Fruit fly (Drosophila melanogaster) whole organism, prepupa: ENCODE measurements around the gene spn-F.

Source experiments
- Blimp-1 ChIP-seq: fragments of 200-800 bp; sonication (Bioruptor generic); optimal IDR thresholded peaks from 3 replicates; lab custom pipeline; 2017; ENCODE audit warnings: missing biosample characterization, missing genetic modification characterization, mild to moderate bottlenecking, moderate library complexity, missing genetic modification reagents
- CG10631 ChIP-seq: fragments of 200-800 bp; sonication (Bioruptor generic); optimal IDR thresholded peaks from 2 replicates; lab custom pipeline; 2016; ENCODE audit warnings: missing biosample characterization, missing genetic modification characterization
- CG10669 ChIP-seq: fragments of 200-800 bp; sonication (Bioruptor generic); optimal IDR thresholded peaks from 3 replicates; lab custom pipeline; 2018; ENCODE audit warnings: missing biosample characterization, mild to moderate bottlenecking, missing genetic modification characterization, moderate library complexity
- CG11294 ChIP-seq: fragments of 200-800 bp; sonication (Bioruptor generic); IDR thresholded peaks from 2 replicates; pipeline ENCODE4 v1.3.6; 2022; ENCODE audit warnings: missing biosample characterization, missing genetic modification characterization
- CG11762 ChIP-seq: fragments of 200-800 bp; sonication (Bioruptor generic); optimal IDR thresholded peaks from 3 replicates; lab custom pipeline; 2016; ENCODE audit warnings: missing biosample characterization, missing genetic modification characterization; ENCODE audit not compliant: insufficient read depth
- CG11902 ChIP-seq: fragments of 200-800 bp; sonication (Bioruptor generic); optimal IDR thresholded peaks from 3 replicates; lab custom pipeline; 2016; ENCODE audit warnings: missing biosample characterization, missing genetic modification characterization
- CG15336 ChIP-seq: fragments of 200-800 bp; sonication (Bioruptor generic); IDR thresholded peaks from 2 replicates; pipeline ENCODE4 v1.3.6; 2022; ENCODE audit warnings: missing biosample characterization, missing genetic modification characterization
- CG1621 ChIP-seq: fragments of 200-800 bp; sonication (Bioruptor generic); optimal IDR thresholded peaks from 3 replicates; lab custom pipeline; 2018; ENCODE audit warnings: missing biosample characterization, mild to moderate bottlenecking, missing genetic modification characterization
- CG3032 ChIP-seq: fragments of 200-800 bp; optimal IDR thresholded peaks from 2 replicates; lab custom pipeline; 2019; ENCODE audit warnings: missing biosample characterization, mild to moderate bottlenecking, missing genetic modification characterization, moderate library complexity
- CG32006 ChIP-seq: fragments of 200-800 bp; sonication (Bioruptor generic); optimal IDR thresholded peaks from 3 replicates; lab custom pipeline; 2017; ENCODE audit warnings: missing biosample characterization, mild to moderate bottlenecking, missing genetic modification characterization
- CG34406 ChIP-seq: fragments of 200-800 bp; sonication (Bioruptor generic); optimal IDR thresholded peaks from 3 replicates; lab custom pipeline; 2016; ENCODE audit warnings: missing biosample characterization, missing genetic modification characterization
- CG3919 ChIP-seq: fragments of 200-800 bp; sonication (Bioruptor generic); optimal IDR thresholded peaks from 3 replicates; lab custom pipeline; 2016; ENCODE audit warnings: missing biosample characterization, missing genetic modification characterization
- CG6163 ChIP-seq: fragments of 200-800 bp; sonication (Bioruptor generic); IDR thresholded peaks from 3 replicates; pipeline ENCODE4 v1.3.6; 2022; ENCODE audit warnings: missing biosample characterization, missing genetic modification characterization
- CG6276 ChIP-seq: fragments of 200-800 bp; sonication (Bioruptor generic); optimal IDR thresholded peaks from 2 replicates; lab custom pipeline; 2017; ENCODE audit warnings: missing biosample characterization, mild to moderate bottlenecking, missing genetic modification characterization
- CG6808 ChIP-seq: fragments of 200-800 bp; sonication (Bioruptor generic); optimal IDR thresholded peaks from 3 replicates; lab custom pipeline; 2017; ENCODE audit warnings: missing biosample characterization, missing genetic modification characterization, mild to moderate bottlenecking, moderate library complexity, missing genetic modification reagents
- CG7368 ChIP-seq: fragments of 200-800 bp; sonication (Bioruptor generic); optimal IDR thresholded peaks from 3 replicates; lab custom pipeline; 2016; ENCODE audit warnings: missing biosample characterization, missing genetic modification characterization
- CG8119 ChIP-seq: fragments of 200-800 bp; sonication (Bioruptor generic); IDR thresholded peaks from 3 replicates; pipeline ENCODE4 v1.3.6; 2022; ENCODE audit warnings: missing biosample characterization, missing genetic modification characterization
- CG8632 ChIP-seq: fragments of 200-800 bp; sonication (Bioruptor generic); optimal IDR thresholded peaks from 3 replicates; lab custom pipeline; 2016; ENCODE audit warnings: missing biosample characterization, missing genetic modification characterization
- CG9139 ChIP-seq: fragments of 200-800 bp; sonication (Bioruptor generic); optimal IDR thresholded peaks from 3 replicates; lab custom pipeline; 2017; ENCODE audit warnings: missing biosample characterization, mild to moderate bottlenecking, missing genetic modification characterization
- Eip75B ChIP-seq: fragments of 200-800 bp; sonication (Bioruptor generic); optimal IDR thresholded peaks from 3 replicates; lab custom pipeline; 2016; ENCODE audit warnings: missing biosample characterization, missing genetic modification characterization
- Eip78C ChIP-seq: fragments of 200-800 bp; sonication (Bioruptor generic); peaks from one replicate; lab custom pipeline; 2016; ENCODE audit warnings: missing biosample characterization, missing genetic modification characterization
- Eip93F ChIP-seq: fragments of 200-800 bp; sonication (Bioruptor generic); optimal IDR thresholded peaks from 2 replicates; lab custom pipeline; 2016; ENCODE audit warnings: missing biosample characterization, mild to moderate bottlenecking, missing genetic modification characterization
- Ets96B ChIP-seq: fragments of 200-800 bp; optimal IDR thresholded peaks from 2 replicates; lab custom pipeline; 2019; ENCODE audit warnings: missing biosample characterization, mild to moderate bottlenecking, missing genetic modification characterization, moderate library complexity
- Gug ChIP-seq: fragments of 200-800 bp; sonication (Bioruptor generic); IDR thresholded peaks from 2 replicates; pipeline ENCODE4 v1.3.6; 2022; ENCODE audit warnings: missing biosample characterization, missing genetic modification characterization
- Hr38 ChIP-seq: sonication (Bioruptor generic); optimal IDR thresholded peaks from 2 replicates; lab custom pipeline; 2016; ENCODE audit warnings: missing biosample characterization, missing genetic modification characterization
- Hr39 ChIP-seq: fragments of 200-800 bp; sonication (Bioruptor generic); optimal IDR thresholded peaks from 2 replicates; lab custom pipeline; 2016; ENCODE audit warnings: missing biosample characterization, missing genetic modification characterization
- Hr4 ChIP-seq: fragments of 200-800 bp; sonication (Bioruptor generic); optimal IDR thresholded peaks from 3 replicates; lab custom pipeline; 2016; ENCODE audit warnings: missing biosample characterization, missing genetic modification characterization
- Lpt ChIP-seq: fragments of 200-800 bp; sonication (Bioruptor generic); optimal IDR thresholded peaks from 3 replicates; lab custom pipeline; 2016; ENCODE audit warnings: missing biosample characterization, missing genetic modification characterization
- Met ChIP-seq: fragments of 200-800 bp; sonication (Bioruptor generic); optimal IDR thresholded peaks from 3 replicates; lab custom pipeline; 2016; ENCODE audit warnings: missing biosample characterization, missing genetic modification characterization
- OdsH ChIP-seq: fragments of 200-800 bp; sonication (Bioruptor generic); optimal IDR thresholded peaks from 3 replicates; lab custom pipeline; 2016; ENCODE audit warnings: missing biosample characterization, missing genetic modification characterization
- Sox102F ChIP-seq: fragments of 200-800 bp; sonication (Bioruptor generic); optimal IDR thresholded peaks from 2 replicates; lab custom pipeline; 2016; ENCODE audit warnings: missing biosample characterization, mild to moderate bottlenecking, missing genetic modification characterization
- Sox14 ChIP-seq: fragments of 200-800 bp; sonication (Bioruptor generic); optimal IDR thresholded peaks from 3 replicates; lab custom pipeline; 2016; ENCODE audit warnings: missing biosample characterization, missing genetic modification characterization
- Sox15 ChIP-seq: fragments of 200-800 bp; sonication (Bioruptor generic); optimal IDR thresholded peaks from 3 replicates; lab custom pipeline; 2016; ENCODE audit warnings: missing biosample characterization, missing genetic modification characterization
- achi ChIP-seq: fragments of 200-800 bp; sonication (Bioruptor generic); optimal IDR thresholded peaks from 3 replicates; lab custom pipeline; 2016; ENCODE audit warnings: missing biosample characterization, missing genetic modification characterization
- acj6 ChIP-seq: fragments of 200-800 bp; sonication (Bioruptor generic); optimal IDR thresholded peaks from 3 replicates; lab custom pipeline; 2016; ENCODE audit warnings: missing biosample characterization, missing genetic modification characterization
- cyc ChIP-seq: fragments of 200-800 bp; sonication (Bioruptor generic); optimal IDR thresholded peaks from 3 replicates; lab custom pipeline; 2016; ENCODE audit warnings: missing biosample characterization, missing genetic modification characterization
- dsx ChIP-seq: fragments of 200-800 bp; optimal IDR thresholded peaks from 3 replicates; lab custom pipeline; 2019; ENCODE audit warnings: missing biosample characterization, mild to moderate bottlenecking, missing genetic modification characterization, moderate library complexity; ENCODE audit not compliant: poor library complexity, severe bottlenecking
- eg ChIP-seq: fragments of 200-800 bp; sonication (Bioruptor generic); IDR thresholded peaks from 3 replicates; pipeline ENCODE4 v1.3.6; 2022; ENCODE audit warnings: missing biosample characterization, missing genetic modification characterization
- esn ChIP-seq: fragments of 200-800 bp; sonication (Bioruptor generic); optimal IDR thresholded peaks from 2 replicates; lab custom pipeline; 2016; ENCODE audit warnings: missing biosample characterization, mild to moderate bottlenecking, missing genetic modification characterization, moderate library complexity
- fd59A ChIP-seq: fragments of 200-800 bp; sonication (Bioruptor generic); optimal IDR thresholded peaks from 2 replicates; lab custom pipeline; 2017; ENCODE audit warnings: missing biosample characterization, mild to moderate bottlenecking, missing genetic modification characterization, missing genetic modification reagents
- fkh ChIP-seq: fragments of 200-800 bp; sonication (Bioruptor generic); optimal IDR thresholded peaks from 3 replicates; lab custom pipeline; 2017; ENCODE audit warnings: missing biosample characterization, mild to moderate bottlenecking, missing genetic modification characterization, moderate library complexity
- lz ChIP-seq: fragments of 200-800 bp; sonication (Bioruptor generic); optimal IDR thresholded peaks from 3 replicates; lab custom pipeline; 2016; ENCODE audit warnings: missing biosample characterization, missing genetic modification characterization
- pdm3 ChIP-seq: fragments of 200-800 bp; sonication (Bioruptor generic); optimal IDR thresholded peaks from 3 replicates; lab custom pipeline; 2016; ENCODE audit warnings: missing biosample characterization, missing genetic modification characterization
- salr ChIP-seq, 2 experiments: fragments of 200-800 bp; sonication (Bioruptor generic); optimal IDR thresholded peaks; 3 replicates each; lab custom pipeline; 2016 to 2018; ENCODE audit warnings: missing biosample characterization in 2 of 2, missing genetic modification characterization in 2 of 2, mild to moderate bottlenecking in 1 of 2
- spab ChIP-seq: fragments of 200-800 bp; sonication (Bioruptor generic); optimal IDR thresholded peaks from 2 replicates; lab custom pipeline; 2017; ENCODE audit warnings: missing biosample characterization, mild to moderate bottlenecking, missing genetic modification characterization, missing genetic modification reagents
- ss ChIP-seq, 2 experiments: fragments of 200-800 bp; sonication (Bioruptor generic); optimal IDR thresholded peaks; 2 replicates in 1 of 2; 3 replicates in 1 of 2; lab custom pipeline; 2017 to 2018; ENCODE audit warnings: mild to moderate bottlenecking in 2 of 2, missing biosample characterization in 2 of 2, missing genetic modification characterization in 2 of 2, moderate library complexity in 1 of 2
- topi ChIP-seq: fragments of 200-800 bp; sonication (Bioruptor generic); optimal IDR thresholded peaks from 3 replicates; lab custom pipeline; 2016; ENCODE audit warnings: missing biosample characterization, missing genetic modification characterization
- vri ChIP-seq: fragments of 200-800 bp; sonication (Bioruptor generic); optimal IDR thresholded peaks from 3 replicates; lab custom pipeline; 2016; ENCODE audit warnings: missing biosample characterization, mild to moderate bottlenecking, missing genetic modification characterization

Gene spn-F

dm6 chr3R:31285791-31286190 is 30.9 kb downstream of the spn-F start:
- TF ChIP-seq Sox14 (GFP tag; lab: Kevin White, UChicago) (no peak), Hr39 (GFP tag; lab: Kevin White, UChicago) (no peak), CG1621 (tag; lab: Kevin White, UChicago) (no peak), CG10669 (GFP tag; lab: Kevin White, UChicago) (peak; percentile 28), Ets96B (tag; lab: Kevin White, UChicago) (peak; percentile 35), CG32006 (GFP tag; lab: Kevin White, UChicago) (peak; percentile 10), CG10631 (GFP tag; lab: Kevin White, UChicago) (peak; percentile 28), Met (peak; percentile 20), spab (GFP tag; lab: Kevin White, UChicago) (peak; percentile 15), Eip78C (GFP tag; lab: Kevin White, UChicago) (peak; percentile 72), CG3919 (peak; percentile 10), CG11902 (GFP tag; lab: Kevin White, UChicago) (no peak), OdsH (GFP tag; lab: Kevin White, UChicago) (peak; percentile 14), ss (GFP tag; optimal IDR thresholded peaks at IDR 0.05; lab: Kevin White, UChicago) (peak; percentile 12 to 16), achi (no peak), topi (no peak), Blimp-1 (GFP tag; lab: Kevin White, UChicago) (no peak), fd59A (no peak), dsx (peak; percentile 76), Hr38 (GFP tag; lab: Kevin White, UChicago) (no peak), CG11294 (GFP tag; lab: Robert Waterston, UW) (no peak), CG3032 (tag; lab: Kevin White, UChicago) (peak; percentile 37), CG15336 (GFP tag; lab: Robert Waterston, UW) (0 out of 2 replicates have a peak, but pooled peaks have one; percentile 24), acj6 (GFP tag; lab: Kevin White, UChicago) (peak; percentile 22), Eip93F (GFP tag; lab: Kevin White, UChicago) (no peak), CG8119 (GFP tag; lab: Robert Waterston, UW) (peak; percentile 32; the same call in 1 of the 3 replicates), CG6808 (GFP tag; lab: Kevin White, UChicago) (peak; percentile 11)
- TF ChIP-seq, all 60 proteins: peak for 16

- TF ChIP-seq esn (GFP tag; lab: Kevin White, UChicago): peak; percentile 42
- TF ChIP-seq CG8119 (GFP tag; lab: Robert Waterston, UW): peak; percentile 39; the same call in 1 of the 3 replicates
- no peak for TF ChIP-seq Blimp-1 (GFP tag; lab: Kevin White, UChicago)
- peak; percentile 35 for TF ChIP-seq CG11762
- peak; percentile 28; the same call in 1 of the 2 replicates for TF ChIP-seq CG15336 (GFP tag; lab: Robert Waterston, UW)
- no peak for TF ChIP-seq spab (GFP tag; lab: Kevin White, UChicago)
- no peak for TF ChIP-seq CG6276 (GFP tag; lab: Kevin White, UChicago)
- peak; percentile 83 for TF ChIP-seq Eip78C (GFP tag; lab: Kevin White, UChicago)
- peak; percentile 33 for TF ChIP-seq Ets96B (tag; lab: Kevin White, UChicago)
- peak; percentile 33 for TF ChIP-seq Hr4 (GFP tag; lab: Kevin White, UChicago)
- peak; percentile 15 for TF ChIP-seq CG10669 (GFP tag; lab: Kevin White, UChicago)
- TF ChIP-seq CG7368: peak; percentile 16
- peak; percentile 32; the same call in 1 of the 2 replicates for TF ChIP-seq Gug (GFP tag; lab: Robert Waterston, UW)
- TF ChIP-seq Eip75B (GFP tag; lab: Kevin White, UChicago): peak; percentile 36
- TF ChIP-seq fkh (GFP tag; lab: Kevin White, UChicago): no peak
- peak; percentile 36 for TF ChIP-seq pdm3
- TF ChIP-seq CG34406 (GFP tag; lab: Kevin White, UChicago): peak; percentile 21
- no peak for TF ChIP-seq CG11294 (GFP tag; lab: Robert Waterston, UW)
- TF ChIP-seq Sox102F (GFP tag; lab: Kevin White, UChicago): peak; percentile 27
- TF ChIP-seq cyc (GFP tag; lab: Kevin White, UChicago): peak; percentile 15
- TF ChIP-seq vri: no peak
- TF ChIP-seq CG6163: peak; percentile 25; the same call in 1 of the 3 replicates
- TF ChIP-seq lz (GFP tag; lab: Kevin White, UChicago): peak; percentile 22
- TF ChIP-seq eg: peak; percentile 29; the same call in 1 of the 3 replicates
- peak; percentile 38 for TF ChIP-seq acj6 (GFP tag; lab: Kevin White, UChicago)
- TF ChIP-seq Sox15: peak; percentile 11
- peak; percentile 51 for TF ChIP-seq Met
- TF ChIP-seq ss (GFP tag; optimal IDR thresholded peaks at IDR 0.05; lab: Kevin White, UChicago): no peak
- no peak for TF ChIP-seq salr (GFP tag; optimal IDR thresholded peaks at IDR 0.05; lab: Kevin White, UChicago)
- no peak for TF ChIP-seq Lpt (GFP tag; lab: Kevin White, UChicago)
- no peak for TF ChIP-seq CG1621 (tag; lab: Kevin White, UChicago)
- no peak for TF ChIP-seq CG9139 (GFP tag; lab: Kevin White, UChicago)
- peak; percentile 24 for TF ChIP-seq CG8632
These were observed 32.6 kb downstream of the spn-F start for dm6 chr3R:31287522-31287921.
